Worm (Caenorhabditis elegans) whole organism, late embryonic: ENCODE measurements around the gene C12D12.1.

Experiments used
- C08G9.2 ChIP-seq: sonication (generic microtip); optimal IDR thresholded peaks from 2 replicates; lab custom pipeline; 2016; ENCODE audit warnings: mild to moderate bottlenecking, missing genetic modification characterization, moderate library complexity, missing compliant biosample characterization
- F13H6.1 ChIP-seq: sonication (generic microtip); optimal IDR thresholded peaks from 2 replicates; lab custom pipeline; 2016; ENCODE audit warnings: missing genetic modification characterization, missing compliant biosample characterization
- K02D7.2 ChIP-seq: sonication (generic microtip); optimal IDR thresholded peaks from 2 replicates; lab custom pipeline; 2017; ENCODE audit warnings: mild to moderate bottlenecking, missing genetic modification characterization, missing compliant biosample characterization
- T23F11.4 ChIP-seq: fragments of 200-800 bp; sonication (Bioruptor generic); optimal IDR thresholded peaks from 2 replicates; lab custom pipeline; 2018; ENCODE audit warnings: mild to moderate bottlenecking, missing genetic modification characterization, missing compliant biosample characterization
- Y22D7AL.16 ChIP-seq: sonication (generic microtip); optimal IDR thresholded peaks from 2 replicates; lab custom pipeline; 2016; ENCODE audit warnings: missing genetic modification characterization, missing compliant biosample characterization
- ahr-1 ChIP-seq: sonication (generic microtip); optimal IDR thresholded peaks from 2 replicates; lab custom pipeline; 2016; ENCODE audit warnings: missing genetic modification characterization, missing compliant biosample characterization
- ceh-14 ChIP-seq: sonication (generic microtip); optimal IDR thresholded peaks from 2 replicates; lab custom pipeline; 2016; ENCODE audit warnings: missing genotype, missing genetic modification characterization, missing compliant biosample characterization
- ceh-2 ChIP-seq: sonication (generic microtip); optimal IDR thresholded peaks from 2 replicates; lab custom pipeline; 2016; ENCODE audit warnings: missing genotype, missing genetic modification characterization, missing compliant biosample characterization
- ceh-22 ChIP-seq: sonication (generic microtip); optimal IDR thresholded peaks from 2 replicates; lab custom pipeline; 2017; ENCODE audit warnings: missing biosample characterization, missing genetic modification characterization
- ceh-24 ChIP-seq: sonication (generic microtip); optimal IDR thresholded peaks from 2 replicates; lab custom pipeline; 2016; ENCODE audit warnings: mild to moderate bottlenecking, missing genetic modification characterization, missing compliant biosample characterization
- ceh-30 ChIP-seq: fragments of 150-350 bp; optimal IDR thresholded peaks from 2 replicates; lab custom pipeline; 2014; ENCODE audit warnings: missing biosample characterization, missing genetic modification characterization
- ceh-34 ChIP-seq: sonication (generic microtip); optimal IDR thresholded peaks from 2 replicates; lab custom pipeline; 2016; ENCODE audit warnings: mild to moderate bottlenecking, missing genetic modification characterization, missing compliant biosample characterization
- ceh-45 ChIP-seq: fragments of 200-800 bp; sonication (Bioruptor generic); IDR thresholded peaks from 2 replicates; pipeline ENCODE4 v1.3.6; 2022; ENCODE audit warnings: missing genetic modification reagents, missing genetic modification characterization, missing compliant biosample characterization
- ceh-6 ChIP-seq: fragments of 200-800 bp; sonication (Bioruptor generic); optimal IDR thresholded peaks from 2 replicates; lab custom pipeline; 2018; ENCODE audit warnings: mild to moderate bottlenecking, missing genetic modification characterization, missing compliant biosample characterization
- ceh-9 ChIP-seq: sonication (generic microtip); optimal IDR thresholded peaks from 2 replicates; lab custom pipeline; 2016; ENCODE audit warnings: mild to moderate bottlenecking, missing genetic modification characterization, inconsistent platforms, missing compliant biosample characterization
- che-1 ChIP-seq: sonication (generic microtip); optimal IDR thresholded peaks from 2 replicates; lab custom pipeline; 2016; ENCODE audit warnings: mild to moderate bottlenecking, missing genetic modification characterization, missing compliant biosample characterization
- dmd-4 ChIP-seq: sonication (generic microtip); optimal IDR thresholded peaks from 2 replicates; lab custom pipeline; 2016; ENCODE audit warnings: borderline replicate concordance, missing genetic modification characterization, missing compliant biosample characterization
- ets-4 ChIP-seq: sonication (generic microtip); optimal IDR thresholded peaks from 2 replicates; lab custom pipeline; 2016; ENCODE audit warnings: missing genetic modification characterization, missing compliant biosample characterization
- eyg-1 ChIP-seq: sonication (generic microtip); optimal IDR thresholded peaks from 2 replicates; lab custom pipeline; 2016; ENCODE audit warnings: missing genotype, missing genetic modification characterization, missing compliant biosample characterization
- fax-1 ChIP-seq: sonication (generic microtip); optimal IDR thresholded peaks from 2 replicates; lab custom pipeline; 2016; ENCODE audit warnings: missing genotype, missing genetic modification characterization, missing compliant biosample characterization
- fkh-6 ChIP-seq: sonication (generic microtip); optimal IDR thresholded peaks from 2 replicates; lab custom pipeline; 2016; ENCODE audit warnings: missing genetic modification characterization, missing compliant biosample characterization
- hlh-30 ChIP-seq: sonication (generic microtip); optimal IDR thresholded peaks from 2 replicates; lab custom pipeline; 2017; ENCODE audit warnings: antibody characterized with exemption, missing genetic modification characterization, missing compliant biosample characterization; ENCODE audit not compliant: insufficient read depth
- hlh-6 ChIP-seq: sonication (generic microtip); optimal IDR thresholded peaks from 2 replicates; lab custom pipeline; 2016; ENCODE audit warnings: missing genotype, missing genetic modification characterization, missing compliant biosample characterization
- lim-6 ChIP-seq: sonication (generic microtip); optimal IDR thresholded peaks from 2 replicates; lab custom pipeline; 2016; ENCODE audit warnings: missing genetic modification characterization, missing compliant biosample characterization
- lin-11 ChIP-seq: fragments of 200-800 bp; sonication (Bioruptor generic); optimal IDR thresholded peaks from 2 replicates; lab custom pipeline; 2018; ENCODE audit warnings: mild to moderate bottlenecking, missing genetic modification characterization, missing compliant biosample characterization
- mec-3 ChIP-seq: sonication (generic microtip); optimal IDR thresholded peaks from 2 replicates; lab custom pipeline; 2016; ENCODE audit warnings: borderline replicate concordance, missing genetic modification characterization, missing compliant biosample characterization
- nfya-1 ChIP-seq: sonication (generic microtip); optimal IDR thresholded peaks from 2 replicates; lab custom pipeline; 2017; ENCODE audit warnings: missing genetic modification characterization, mild to moderate bottlenecking, missing compliant biosample characterization, antibody characterized with exemption, moderate library complexity
- nhr-11 ChIP-seq: fragments of 150-350 bp; optimal IDR thresholded peaks from 2 replicates; lab custom pipeline; 2014; ENCODE audit warnings: missing biosample characterization, missing genetic modification characterization
- pag-3 ChIP-seq: sonication (generic microtip); optimal IDR thresholded peaks from 2 replicates; lab custom pipeline; 2016; ENCODE audit warnings: missing compliant biosample characterization, missing genetic modification characterization, borderline replicate concordance
- pax-1 ChIP-seq: fragments of 150-350 bp; optimal IDR thresholded peaks from 2 replicates; lab custom pipeline; 2014; ENCODE audit warnings: missing biosample characterization, missing genetic modification characterization
- pha-2 ChIP-seq: sonication (generic microtip); optimal IDR thresholded peaks from 2 replicates; lab custom pipeline; 2017; ENCODE audit warnings: mild to moderate bottlenecking, missing genetic modification characterization, missing compliant biosample characterization
- pqm-1 ChIP-seq: sonication (generic microtip); optimal IDR thresholded peaks from 2 replicates; lab custom pipeline; 2016; ENCODE audit warnings: missing genetic modification characterization, missing compliant biosample characterization
- pros-1 ChIP-seq: fragments of 150-350 bp; optimal IDR thresholded peaks from 2 replicates; lab custom pipeline; 2014; ENCODE audit warnings: missing biosample characterization, missing genetic modification reagents, missing genetic modification characterization
- sdc-2 ChIP-seq: sonication (generic microtip); optimal IDR thresholded peaks from 2 replicates; lab custom pipeline; 2016; ENCODE audit warnings: missing genotype, missing genetic modification characterization, missing compliant biosample characterization
- sox-2 ChIP-seq: fragments of 200-800 bp; sonication (Bioruptor generic); IDR thresholded peaks from 2 replicates; pipeline ENCODE4 v1.3.6; 2022; ENCODE audit warnings: missing genetic modification reagents, missing genetic modification characterization, missing compliant biosample characterization
- sox-4 ChIP-seq: sonication (generic microtip); optimal IDR thresholded peaks from 2 replicates; lab custom pipeline; 2017; ENCODE audit warnings: mild to moderate bottlenecking, missing genetic modification characterization, inconsistent platforms, missing compliant biosample characterization
- tbx-7 ChIP-seq: sonication (generic microtip); optimal IDR thresholded peaks from 2 replicates; lab custom pipeline; 2016; ENCODE audit warnings: missing genotype, missing genetic modification characterization, missing compliant biosample characterization
- ttx-3 ChIP-seq: sonication (generic microtip); optimal IDR thresholded peaks from 2 replicates; lab custom pipeline; 2016; ENCODE audit warnings: missing genetic modification reagents, missing genetic modification characterization, missing compliant biosample characterization
- unc-42 ChIP-seq: sonication (generic microtip); optimal IDR thresholded peaks from 2 replicates; lab custom pipeline; 2016; ENCODE audit warnings: missing genotype, missing genetic modification characterization, missing compliant biosample characterization
- unc-86 ChIP-seq: sonication (generic microtip); optimal IDR thresholded peaks from 2 replicates; lab custom pipeline; 2016; ENCODE audit warnings: missing genetic modification characterization, missing compliant biosample characterization
- ztf-16 ChIP-seq: sonication (generic microtip); optimal IDR thresholded peaks from 2 replicates; lab custom pipeline; 2017; ENCODE audit warnings: missing genetic modification characterization, missing compliant biosample characterization

The C12D12.1 gene

ce11 chrX:3503025-3503424, 4.0 kb downstream of the C12D12.1 start:
- TF ChIP-seq nfya-1 (no peak), pha-2 (tag; lab: Kevin White, UChicago) (no peak), unc-86 (no peak), nhr-11 (tag; lab: Kevin White, UChicago) (no peak), ceh-24 (tag; lab: Kevin White, UChicago) (no peak), ceh-9 (tag; lab: Kevin White, UChicago) (no peak), ceh-45 (GFP tag; lab: Robert Waterston, UW) (no peak), ztf-16 (tag; lab: Kevin White, UChicago) (no peak), pax-1 (tag; lab: Kevin White, UChicago) (no peak), fkh-6 (tag; lab: Kevin White, UChicago) (no peak), ceh-2 (tag; lab: Kevin White, UChicago) (no peak), tbx-7 (tag; lab: Kevin White, UChicago) (no peak), C08G9.2 (no peak), K02D7.2 (tag; lab: Kevin White, UChicago) (no peak), T23F11.4 (GFP tag; lab: Kevin White, UChicago) (no peak), Y22D7AL.16 (no peak)
- TF ChIP-seq, all 69 proteins: peak for 0

- no peak for TF ChIP-seq ceh-22 (tag; lab: Kevin White, UChicago)
Observed at ce11 chrX:3505062-3505461, 6.0 kb downstream of the C12D12.1 start.

DNA sequence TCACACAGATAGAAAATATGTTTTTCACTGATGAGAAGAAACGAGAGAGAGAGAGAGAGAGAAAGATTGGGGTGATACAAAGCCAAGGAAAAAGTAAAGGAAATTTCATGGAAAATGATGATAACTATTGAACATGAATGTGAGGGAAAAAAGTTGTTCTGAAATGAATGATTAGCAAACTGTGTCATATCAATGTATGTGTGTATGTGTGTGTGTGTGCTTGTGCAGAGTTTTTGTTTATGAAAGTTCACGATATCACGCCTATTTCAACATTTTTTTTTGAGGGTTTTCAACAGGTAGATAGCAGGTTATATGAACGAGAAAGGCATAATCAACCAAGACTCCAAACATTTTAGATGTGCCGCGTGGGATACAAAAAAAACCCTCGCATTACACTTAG, 7.5 kb downstream of the C12D12.1 start:
- TF ChIP-seq ceh-14: no peak
- TF ChIP-seq hlh-6 (tag; lab: Kevin White, UChicago): no peak
- TF ChIP-seq sox-2: no peak
- TF ChIP-seq tbx-7 (tag; lab: Kevin White, UChicago): no peak
- TF ChIP-seq eyg-1 (tag; lab: Kevin White, UChicago): no peak
- TF ChIP-seq unc-86: no peak
- TF ChIP-seq pha-2 (tag; lab: Kevin White, UChicago): no peak
- TF ChIP-seq ceh-9 (tag; lab: Kevin White, UChicago): no peak
- TF ChIP-seq ceh-45 (GFP tag; lab: Robert Waterston, UW): no peak
- no peak for TF ChIP-seq sdc-2
- no peak for TF ChIP-seq F13H6.1 (tag; lab: Kevin White, UChicago)
- TF ChIP-seq ceh-34: no peak
- no peak for TF ChIP-seq ets-4
- TF ChIP-seq lim-6 (tag; lab: Kevin White, UChicago): no peak
- no peak for TF ChIP-seq fax-1 (tag; lab: Kevin White, UChicago)
- TF ChIP-seq mec-3 (tag; lab: Kevin White, UChicago): no peak
- TF ChIP-seq, all 69 proteins: peak for 0

DNA sequence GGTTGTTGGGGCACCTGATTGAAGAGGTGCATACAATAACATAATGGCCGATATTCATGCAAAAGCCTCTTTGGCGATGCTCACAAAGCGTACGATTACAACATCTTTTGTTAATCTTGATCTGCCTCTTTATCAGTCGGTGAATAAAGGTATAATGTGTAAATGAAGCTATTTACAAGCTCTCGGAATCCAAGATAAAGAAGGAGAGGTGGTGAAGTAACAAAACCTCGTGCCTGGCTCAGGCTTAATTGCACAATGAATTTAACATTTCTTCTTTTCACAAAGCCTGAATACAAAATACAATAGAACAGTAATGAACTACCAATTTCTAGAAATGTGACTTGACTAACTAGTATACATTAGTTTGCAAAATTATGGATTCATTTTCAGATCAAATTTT, 8.2 kb downstream of the C12D12.1 start:
- no peak for TF ChIP-seq lin-11 (tag; lab: Kevin White, UChicago)
- TF ChIP-seq ahr-1 (tag; lab: Kevin White, UChicago): no peak
- no peak for TF ChIP-seq hlh-6 (tag; lab: Kevin White, UChicago)
- TF ChIP-seq ceh-30 (tag; lab: Kevin White, UChicago): no peak
- TF ChIP-seq C08G9.2: no peak
- no peak for TF ChIP-seq ttx-3
- TF ChIP-seq pros-1 (tag; lab: Kevin White, UChicago): no peak
- TF ChIP-seq unc-86: no peak

ce11 chrX:3508906-3509305, 9.9 kb downstream of the C12D12.1 start, which contains the start of gene sox-4:
Gene sox-4 (minus strand): TSS chrX:3509006.
- TF ChIP-seq sox-4 (tag; lab: Kevin White, UChicago) (no peak), mec-3 (tag; lab: Kevin White, UChicago) (no peak), ceh-30 (tag; lab: Kevin White, UChicago) (no peak), pag-3 (tag; lab: Kevin White, UChicago) (no peak), dmd-4 (no peak), ceh-45 (GFP tag; lab: Robert Waterston, UW) (no peak), ceh-14 (no peak), pqm-1 (no peak), T23F11.4 (GFP tag; lab: Kevin White, UChicago) (no peak), unc-42 (tag; lab: Kevin White, UChicago) (no peak), ets-4 (no peak), che-1 (tag; lab: Kevin White, UChicago) (no peak), ahr-1 (tag; lab: Kevin White, UChicago) (no peak), nfya-1 (no peak), hlh-30 (tag; lab: Kevin White, UChicago) (no peak), ceh-2 (tag; lab: Kevin White, UChicago) (no peak), ceh-9 (tag; lab: Kevin White, UChicago) (no peak), ceh-6 (no peak), ceh-24 (tag; lab: Kevin White, UChicago) (no peak)
